Worm (Caenorhabditis elegans): ENCODE results near the gene crls-1.

crls-1 gene

ce11 chrIII:909540-909939 lies at the start of gene crls-1:
TSS of gene crls-1 (minus strand) at chrIII:909902.
- TF ChIP-seq klf-2 (GFP tag; conservative IDR thresholded peaks at IDR 0.05) (no peak), T22C8.4 (GFP tag; IDR thresholded peaks at IDR 0.05) (no peak), cog-1 (tag; optimal IDR thresholded peaks at IDR 0.05) (no peak), flt-1 (GFP tag; IDR thresholded peaks at IDR 0.05) (no peak), ztf-23 (GFP tag; IDR thresholded peaks at IDR 0.05) (no peak), med-1 (GFP tag; optimal IDR thresholded peaks at IDR 0.05; ENCODE audit: insufficient read depth) (no peak), ztf-29 (GFP tag; IDR thresholded peaks at IDR 0.05) (no peak), ref-1 (GFP tag; conservative IDR thresholded peaks at IDR 0.05) (no peak)

ce11 chrIII:955981-956380 lies 46.3 kb upstream of the crls-1 start, which contains the start of gene fbxa-54:
TSS of gene fbxa-54 (plus strand) at chrIII:956334.
- no peak for TF ChIP-seq med-1 (GFP tag; optimal IDR thresholded peaks at IDR 0.05; ENCODE audit: insufficient read depth)
- TF ChIP-seq ztf-23 (GFP tag; IDR thresholded peaks at IDR 0.05) = no peak
- no peak for TF ChIP-seq T22C8.4 (GFP tag; IDR thresholded peaks at IDR 0.05)
- TF ChIP-seq klf-2 (GFP tag; conservative IDR thresholded peaks at IDR 0.05) = no peak
- TF ChIP-seq ztf-29 (GFP tag; IDR thresholded peaks at IDR 0.05) = no peak
- TF ChIP-seq cog-1 (tag; optimal IDR thresholded peaks at IDR 0.05) = no peak
- no peak for TF ChIP-seq tab-1 (GFP tag; IDR thresholded peaks at IDR 0.05)
- no peak for TF ChIP-seq flt-1 (GFP tag; IDR thresholded peaks at IDR 0.05)
- no peak for TF ChIP-seq ref-1 (GFP tag; conservative IDR thresholded peaks at IDR 0.05)

DNA sequence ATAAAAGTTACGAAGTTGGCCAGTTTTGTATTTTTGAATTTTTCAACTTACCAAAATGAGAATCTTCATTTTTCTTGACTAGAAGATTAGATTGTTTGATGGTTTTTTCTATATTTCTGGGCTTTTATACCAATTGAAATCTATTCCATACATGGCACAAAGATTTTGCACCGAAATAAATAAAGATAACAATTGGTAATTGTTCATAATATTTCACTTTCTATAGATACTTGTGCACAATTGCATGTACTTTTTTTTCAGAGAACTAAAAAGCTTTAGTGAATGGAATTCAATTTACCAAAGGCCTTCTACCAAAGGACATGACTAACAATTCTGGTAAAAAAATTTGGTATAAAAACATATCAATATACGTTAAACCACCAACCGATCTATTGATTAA lies 44.9 kb upstream of the crls-1 start, which contains the start of the genes T12B5.15 and T12B5.14:
TSS of gene T12B5.15 (minus strand) at position 101 of the 400 bp plus-strand sequence.
TSS of gene T12B5.14 (plus strand) at position 321 of the 400 bp plus-strand sequence.
- TF ChIP-seq T22C8.4 (GFP tag; IDR thresholded peaks at IDR 0.05) (no peak), ref-1 (GFP tag; conservative IDR thresholded peaks at IDR 0.05) (no peak), ztf-23 (GFP tag; IDR thresholded peaks at IDR 0.05) (no peak), cog-1 (tag; optimal IDR thresholded peaks at IDR 0.05) (no peak)

- TF ChIP-seq T22C8.4 (GFP tag; IDR thresholded peaks at IDR 0.05) = no peak
- TF ChIP-seq med-1 (GFP tag; optimal IDR thresholded peaks at IDR 0.05; ENCODE audit: insufficient read depth) = no peak
Observed at ce11 chrIII:952184-952583, 42.5 kb upstream of the crls-1 start, which contains the start of gene fbxa-10. TSS of gene fbxa-10 (plus strand) at chrIII:952390.

ce11 chrIII:950472-950871 lies 40.8 kb upstream of the crls-1 start, which contains the start of the genes fbxa-67 and fbxa-11:
TSS of gene fbxa-67 (minus strand) at chrIII:950670.
TSS of gene fbxa-11 (plus strand) at chrIII:950869.
- TF ChIP-seq flt-1 (GFP tag; IDR thresholded peaks at IDR 0.05) = no peak
- no peak for TF ChIP-seq klf-2 (GFP tag; conservative IDR thresholded peaks at IDR 0.05)
- no peak for TF ChIP-seq cog-1 (tag; optimal IDR thresholded peaks at IDR 0.05)
- TF ChIP-seq ztf-29 (GFP tag; IDR thresholded peaks at IDR 0.05) = no peak
- no peak for TF ChIP-seq med-1 (GFP tag; optimal IDR thresholded peaks at IDR 0.05; ENCODE audit: insufficient read depth)
- TF ChIP-seq ztf-23 (GFP tag; IDR thresholded peaks at IDR 0.05) = no peak
- no peak for TF ChIP-seq ref-1 (GFP tag; conservative IDR thresholded peaks at IDR 0.05)
- no peak for TF ChIP-seq T22C8.4 (GFP tag; IDR thresholded peaks at IDR 0.05)
- TF ChIP-seq tab-1 (GFP tag; IDR thresholded peaks at IDR 0.05) = no peak

DNA sequence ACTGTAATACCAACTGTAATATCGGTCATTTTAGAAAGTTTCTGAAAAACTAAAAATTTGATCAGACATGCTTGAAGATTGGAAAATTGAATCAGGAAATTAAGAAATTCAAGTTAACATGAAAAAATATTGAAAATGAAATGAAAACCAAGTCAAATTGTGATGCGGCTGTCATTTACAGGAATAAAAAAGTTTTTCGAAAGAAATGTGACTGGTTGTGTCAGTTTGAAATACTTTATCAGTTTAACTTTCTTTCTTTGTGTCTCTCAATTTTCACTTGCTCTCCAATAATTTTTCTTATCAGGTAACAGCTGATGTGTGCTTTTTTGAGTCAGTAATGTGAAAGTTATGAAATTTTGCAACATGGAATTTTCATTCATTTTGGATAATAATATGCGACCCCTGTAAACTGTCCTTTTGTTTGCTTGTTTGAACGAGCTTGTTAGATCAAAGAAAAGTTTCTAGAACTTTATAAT lies 36.6 kb upstream of the crls-1 start, which contains the start of gene fbxa-60:
TSS of gene fbxa-60 (minus strand) at position 51 of the 476 bp plus-strand sequence.
- TF ChIP-seq T22C8.4 (GFP tag; IDR thresholded peaks at IDR 0.05) = no peak
- TF ChIP-seq ztf-23 (GFP tag; IDR thresholded peaks at IDR 0.05) = no peak
- TF ChIP-seq ztf-29 (GFP tag; IDR thresholded peaks at IDR 0.05) = no peak
- no peak for TF ChIP-seq tab-1 (GFP tag; IDR thresholded peaks at IDR 0.05)
- no peak for TF ChIP-seq flt-1 (GFP tag; IDR thresholded peaks at IDR 0.05)
- no peak for TF ChIP-seq med-1 (GFP tag; optimal IDR thresholded peaks at IDR 0.05; ENCODE audit: insufficient read depth)
- no peak for TF ChIP-seq ref-1 (GFP tag; conservative IDR thresholded peaks at IDR 0.05)
- TF ChIP-seq cog-1 (tag; optimal IDR thresholded peaks at IDR 0.05) = no peak
- no peak for TF ChIP-seq klf-2 (GFP tag; conservative IDR thresholded peaks at IDR 0.05)

DNA sequence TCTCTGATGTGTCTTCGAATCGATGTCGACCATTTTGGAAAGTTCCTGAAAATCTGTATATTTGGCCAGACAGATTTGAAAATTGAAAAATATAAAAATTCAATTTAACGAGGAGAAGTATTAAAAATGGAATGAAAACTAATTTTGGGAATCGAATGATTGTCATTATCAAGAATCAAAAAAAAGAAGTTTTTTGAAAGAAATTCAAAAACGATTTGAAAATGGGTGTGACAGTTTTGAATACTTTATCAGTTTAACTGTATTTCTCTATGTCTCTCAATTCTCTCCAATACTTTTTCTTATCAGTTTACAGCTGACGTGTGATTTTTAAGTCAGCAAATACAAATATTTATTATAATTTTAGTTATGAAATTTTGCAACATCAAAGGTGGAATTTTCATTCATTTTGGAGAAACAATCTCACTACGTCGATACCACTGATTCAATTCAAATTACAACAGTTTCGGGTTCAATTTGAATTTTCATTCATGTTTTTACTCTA lies 33.8 kb upstream of the crls-1 start, which contains the start of gene fbxa-59:
TSS of gene fbxa-59 (minus strand) at position 51 of the 502 bp plus-strand sequence.
- TF ChIP-seq cog-1 (tag; optimal IDR thresholded peaks at IDR 0.05) (no peak), klf-2 (GFP tag; conservative IDR thresholded peaks at IDR 0.05) (no peak), ref-1 (GFP tag; conservative IDR thresholded peaks at IDR 0.05) (no peak), tab-1 (GFP tag; IDR thresholded peaks at IDR 0.05) (no peak), flt-1 (GFP tag; IDR thresholded peaks at IDR 0.05) (no peak), ztf-23 (GFP tag; IDR thresholded peaks at IDR 0.05) (no peak), ztf-29 (GFP tag; IDR thresholded peaks at IDR 0.05) (no peak), med-1 (GFP tag; optimal IDR thresholded peaks at IDR 0.05; ENCODE audit: insufficient read depth) (no peak)

- TF ChIP-seq ztf-23 (GFP tag; IDR thresholded peaks at IDR 0.05) (no peak), cog-1 (tag; optimal IDR thresholded peaks at IDR 0.05) (no peak), flt-1 (GFP tag; IDR thresholded peaks at IDR 0.05) (no peak), ref-1 (GFP tag; conservative IDR thresholded peaks at IDR 0.05) (no peak)
Observed at ce11 chrIII:941958-942357, 32.3 kb upstream of the crls-1 start.

ce11 chrIII:938569-938968 lies 28.9 kb upstream of the crls-1 start, which contains the start of gene fbxa-22:
TSS of gene fbxa-22 (plus strand) at chrIII:938869.
- TF ChIP-seq tab-1 (GFP tag; IDR thresholded peaks at IDR 0.05) = no peak
- no peak for TF ChIP-seq ztf-29 (GFP tag; IDR thresholded peaks at IDR 0.05)
- TF ChIP-seq ref-1 (GFP tag; conservative IDR thresholded peaks at IDR 0.05) = no peak
- no peak for TF ChIP-seq cog-1 (tag; optimal IDR thresholded peaks at IDR 0.05)
- TF ChIP-seq ztf-23 (GFP tag; IDR thresholded peaks at IDR 0.05) = no peak
- no peak for TF ChIP-seq med-1 (GFP tag; optimal IDR thresholded peaks at IDR 0.05; ENCODE audit: insufficient read depth)
- TF ChIP-seq flt-1 (GFP tag; IDR thresholded peaks at IDR 0.05) = no peak
- TF ChIP-seq T22C8.4 (GFP tag; IDR thresholded peaks at IDR 0.05) = no peak
- TF ChIP-seq klf-2 (GFP tag; conservative IDR thresholded peaks at IDR 0.05) = no peak

ce11 chrIII:937961-938360 lies 28.3 kb upstream of the crls-1 start, which contains the start of gene fbxa-56:
TSS of gene fbxa-56 (minus strand) at chrIII:938061.
- no peak for TF ChIP-seq med-1 (GFP tag; optimal IDR thresholded peaks at IDR 0.05; ENCODE audit: insufficient read depth)
- TF ChIP-seq cog-1 (tag; optimal IDR thresholded peaks at IDR 0.05) = no peak
- no peak for TF ChIP-seq ztf-23 (GFP tag; IDR thresholded peaks at IDR 0.05)
- TF ChIP-seq ref-1 (GFP tag; conservative IDR thresholded peaks at IDR 0.05) = no peak
- no peak for TF ChIP-seq ztf-29 (GFP tag; IDR thresholded peaks at IDR 0.05)
- no peak for TF ChIP-seq flt-1 (GFP tag; IDR thresholded peaks at IDR 0.05)
- no peak for TF ChIP-seq klf-2 (GFP tag; conservative IDR thresholded peaks at IDR 0.05)
- no peak for TF ChIP-seq T22C8.4 (GFP tag; IDR thresholded peaks at IDR 0.05)
- TF ChIP-seq tab-1 (GFP tag; IDR thresholded peaks at IDR 0.05) = no peak
